Worm (Caenorhabditis elegans): ENCODE measurements around the gene Y45G12B.3.

DNA sequence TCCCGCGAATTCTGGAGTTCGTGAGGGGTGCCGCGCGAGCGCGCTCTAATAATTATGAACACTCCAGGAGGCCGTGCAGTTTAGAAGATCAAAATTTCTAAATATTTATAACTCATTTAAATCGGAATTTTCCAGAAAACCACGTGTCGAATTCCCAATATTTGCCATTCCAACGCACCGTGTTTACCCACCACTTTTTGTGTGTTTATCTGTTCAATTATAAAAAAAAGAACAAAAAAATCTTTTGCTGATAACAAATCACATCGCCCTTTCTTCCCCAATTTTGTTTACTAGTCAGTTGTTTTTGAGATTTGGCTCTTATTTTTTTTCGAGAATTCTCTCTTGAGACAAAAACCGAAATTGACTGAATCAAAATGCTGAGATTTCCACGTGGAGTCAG is 39.9 kb downstream of the Y45G12B.3 start:
- TF ChIP-seq aly-2 (tag; optimal IDR thresholded peaks at IDR 0.05) (no peak), unc-62 (GFP tag; optimal IDR thresholded peaks at IDR 0.05 in 1 of 2) (no peak), unc-62 (tag; optimal IDR thresholded peaks at IDR 0.05) (no peak), ama-1 (optimal IDR thresholded peaks at IDR 0.05) (no peak)
